ENCODE assay signal across 4 worm cellular contexts in the genomic region with DNA sequence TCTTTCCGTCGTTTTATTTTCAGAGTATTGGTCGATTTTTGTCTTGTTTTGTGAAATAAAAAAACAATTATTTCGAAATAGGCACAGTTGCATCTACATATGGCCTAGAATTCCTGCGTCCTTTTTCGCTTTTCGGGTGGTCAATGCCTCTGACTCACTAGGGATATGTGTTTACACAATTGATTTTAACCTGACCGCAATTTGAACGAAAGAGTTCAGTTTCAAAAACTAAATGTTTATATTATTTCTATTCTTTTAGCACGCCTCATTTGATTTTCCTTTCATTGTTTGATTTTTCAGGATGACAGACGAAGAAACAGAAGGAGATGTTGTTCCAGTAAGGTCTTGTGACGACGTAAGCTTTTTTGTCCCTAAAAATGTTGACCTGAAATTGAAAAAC.
TF ChIP-seq lines count a peak whose summit lies in the region.

A gene (plus strand): TSS at position 301 of the 400 bp plus-strand sequence.

TF ChIP-seq in whole organism, L1 larva, 84 proteins besides CTCF, POLR2A, EP300 and RAD21:
- TF ChIP-seq nhr-77 (tag; optimal IDR thresholded peaks at IDR 0.05; lab: Kevin White, UChicago) = no peak
- no peak for TF ChIP-seq ces-1 (GFP tag; optimal IDR thresholded peaks at IDR 0.05; lab: Kevin White, UChicago)
- TF ChIP-seq hlh-17 (GFP tag; optimal IDR thresholded peaks at IDR 0.05; lab: Kevin White, UChicago; ENCODE audit: borderline replicate concordance) = no peak
- TF ChIP-seq tlp-1 (tag; optimal IDR thresholded peaks at IDR 0.05; lab: Kevin White, UChicago) = no peak
- no peak for TF ChIP-seq mdl-1 (tag; optimal IDR thresholded peaks at IDR 0.05; lab: Kevin White, UChicago)
- TF ChIP-seq efl-3 (GFP tag; optimal IDR thresholded peaks at IDR 0.05; lab: Kevin White, UChicago) = no peak
- no peak for TF ChIP-seq lsy-2 (tag; optimal IDR thresholded peaks at IDR 0.05; lab: Kevin White, UChicago)
- TF ChIP-seq fkh-4 (tag; optimal IDR thresholded peaks at IDR 0.05; lab: Kevin White, UChicago; ENCODE audit: borderline replicate concordance) = no peak
- no peak for TF ChIP-seq ceh-90 (tag; optimal IDR thresholded peaks at IDR 0.05; lab: Kevin White, UChicago)
- no peak for TF ChIP-seq nhr-85 (tag; lab: Kevin White, UChicago)
- peak; percentile 22 for TF ChIP-seq skn-1 (tag; optimal IDR thresholded peaks at IDR 0.05; lab: Kevin White, UChicago)
- TF ChIP-seq sox-4 (tag; optimal IDR thresholded peaks at IDR 0.05; lab: Kevin White, UChicago) = no peak
- TF ChIP-seq blmp-1 (tag; optimal IDR thresholded peaks at IDR 0.05; lab: Kevin White, UChicago) = peak; percentile 2
- no peak for TF ChIP-seq lir-3 (tag; optimal IDR thresholded peaks at IDR 0.05; lab: Kevin White, UChicago; ENCODE audit: poor library complexity)
- TF ChIP-seq mab-9 (GFP tag; IDR thresholded peaks at IDR 0.05; lab: Robert Waterston, UW) = no peak
- TF ChIP-seq efl-1 (optimal IDR thresholded peaks at IDR 0.05; lab: Kevin White, UChicago) = no peak
- peak in 1 of 2 experiments; percentile 42 for TF ChIP-seq efl-1 (GFP tag; optimal IDR thresholded peaks at IDR 0.05 in 1 of 2; lab: Kevin White, UChicago)

TF ChIP-seq in whole organism, L3 larva, 47 proteins besides CTCF, POLR2A, EP300 and RAD21:
- peak; percentile 7 for TF ChIP-seq pha-4 (tag; optimal IDR thresholded peaks at IDR 0.05; lab: Kevin White, UChicago)
- TF ChIP-seq unc-39 (tag; optimal IDR thresholded peaks at IDR 0.05; lab: Kevin White, UChicago) = no peak
- no peak for TF ChIP-seq pqm-1 (tag; optimal IDR thresholded peaks at IDR 0.05; lab: Kevin White, UChicago)

TF ChIP-seq in whole organism, L4 larva, 104 proteins besides CTCF, POLR2A, EP300 and RAD21:
- no peak for TF ChIP-seq ctbp-1 (GFP tag; IDR thresholded peaks at IDR 0.05; lab: Robert Waterston, UW)
- TF ChIP-seq duxl-1 (tag; optimal IDR thresholded peaks at IDR 0.05; lab: Kevin White, UChicago; ENCODE audit: poor library complexity) = no peak
- peak; percentile 21 for TF ChIP-seq mes-2 (tag; optimal IDR thresholded peaks at IDR 0.05; lab: Kevin White, UChicago; ENCODE audit: poor library complexity, severe bottlenecking)
- no peak for TF ChIP-seq ceh-44 (GFP tag; IDR thresholded peaks at IDR 0.05; lab: Robert Waterston, UW)
- TF ChIP-seq php-3 (GFP tag; IDR thresholded peaks at IDR 0.05; lab: Robert Waterston, UW) = no peak
- no peak for TF ChIP-seq nhr-102 (tag; optimal IDR thresholded peaks at IDR 0.05; lab: Kevin White, UChicago)

TF ChIP-seq in whole organism, young adult, 124 proteins besides CTCF, POLR2A, EP300 and RAD21:
- TF ChIP-seq cebp-1 (GFP tag; IDR thresholded peaks at IDR 0.05; lab: Robert Waterston, UW) (0 out of 2 replicates have a peak, but pooled peaks have one; percentile 24), cebp-1 (tag; optimal IDR thresholded peaks at IDR 0.05; lab: Kevin White, UChicago) (peak; percentile 69), snpc-4 (GFP tag; optimal IDR thresholded peaks at IDR 0.05; lab: Kevin White, UChicago) (no peak), snpc-4 (tag; optimal IDR thresholded peaks at IDR 0.05; lab: Kevin White, UChicago) (no peak), egrh-3 (GFP tag; IDR thresholded peaks at IDR 0.05; lab: Robert Waterston, UW) (no peak)
